Worm (Caenorhabditis elegans): ENCODE results near the gene rps-21.

Gene rps-21

ce11 chrIII:7148191-7148590 is 41.2 kb downstream of the rps-21 start:
- no peak for TF ChIP-seq vab-15 (tag; optimal IDR thresholded peaks at IDR 0.05)
- TF ChIP-seq lir-3 (tag; optimal IDR thresholded peaks at IDR 0.05; ENCODE audit: poor library complexity) = no peak
- TF ChIP-seq efl-1 (optimal IDR thresholded peaks at IDR 0.05) = no peak
- peak in 1 of 2 experiments; percentile 86 for TF ChIP-seq efl-1 (GFP tag; optimal IDR thresholded peaks at IDR 0.05 in 1 of 2)

ce11 chrIII:7146341-7146740 is 43.1 kb downstream of the rps-21 start:
- no peak for TF ChIP-seq vab-15 (tag; optimal IDR thresholded peaks at IDR 0.05)
- TF ChIP-seq lsy-2 (tag; optimal IDR thresholded peaks at IDR 0.05) = no peak
- TF ChIP-seq lin-39 (tag; optimal IDR thresholded peaks at IDR 0.05) = no peak
- no peak for TF ChIP-seq efl-1 (optimal IDR thresholded peaks at IDR 0.05)
- TF ChIP-seq efl-1 (GFP tag; optimal IDR thresholded peaks at IDR 0.05 in 1 of 2) = no peak
- no peak for TF ChIP-seq nhr-71 (tag; optimal IDR thresholded peaks at IDR 0.05)
- no peak for TF ChIP-seq aly-2 (tag; optimal IDR thresholded peaks at IDR 0.05)
- TF ChIP-seq nhr-84 (tag; optimal IDR thresholded peaks at IDR 0.05) = no peak

ce11 chrIII:7144749-7145148 is 44.7 kb downstream of the rps-21 start, which contains the start of gene glr-2:
TSS of gene glr-2 (minus strand) at chrIII:7144959.
- TF ChIP-seq unc-30 (tag; optimal IDR thresholded peaks at IDR 0.05) (no peak), nhr-85 (tag) (no peak), fkh-10 (GFP tag; optimal IDR thresholded peaks at IDR 0.05) (no peak), efl-1 (optimal IDR thresholded peaks at IDR 0.05) (no peak), efl-1 (GFP tag; optimal IDR thresholded peaks at IDR 0.05 in 1 of 2) (no peak), lin-14 (GFP tag; optimal IDR thresholded peaks at IDR 0.05) (peak; percentile 35), snu-23 (GFP tag; optimal IDR thresholded peaks at IDR 0.05) (no peak), ceh-8 (GFP tag; optimal IDR thresholded peaks at IDR 0.05) (peak; percentile 13), mef-2 (tag; optimal IDR thresholded peaks at IDR 0.05) (no peak), efl-3 (GFP tag; optimal IDR thresholded peaks at IDR 0.05) (no peak), egl-27 (tag; optimal IDR thresholded peaks at IDR 0.05) (no peak)

DNA sequence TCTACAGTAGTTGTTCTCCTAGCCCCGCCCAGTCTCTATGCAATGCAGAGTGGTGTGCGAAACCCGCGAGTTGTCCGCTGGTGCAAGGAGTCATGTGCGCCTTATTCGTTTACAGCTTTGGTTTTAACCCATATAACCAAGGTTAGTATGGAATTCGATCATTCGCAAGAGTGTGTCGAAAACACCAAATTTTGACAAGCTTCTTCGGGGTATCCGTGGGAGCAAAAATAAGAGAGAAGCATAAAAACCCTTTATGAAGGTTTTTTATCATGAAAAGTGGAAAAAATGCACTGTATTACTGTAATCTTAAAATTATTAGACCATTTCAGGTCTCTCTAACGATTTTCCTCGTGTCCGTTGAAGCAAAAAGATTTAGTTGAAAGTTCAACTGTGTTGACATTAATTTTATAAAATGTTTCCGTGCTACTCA is 47.2 kb downstream of the rps-21 start:
- no peak for TF ChIP-seq nhr-84 (tag; optimal IDR thresholded peaks at IDR 0.05)
- no peak for TF ChIP-seq C16A3.4 (tag; optimal IDR thresholded peaks at IDR 0.05)
- TF ChIP-seq elt-2 (tag; optimal IDR thresholded peaks at IDR 0.05) = peak; percentile 41
- TF ChIP-seq vab-15 (tag; optimal IDR thresholded peaks at IDR 0.05) = no peak
- TF ChIP-seq fkh-4 (tag; optimal IDR thresholded peaks at IDR 0.05; ENCODE audit: borderline replicate concordance) = no peak
- no peak for TF ChIP-seq zag-1 (tag; optimal IDR thresholded peaks at IDR 0.05)
- no peak for TF ChIP-seq sox-4 (tag; optimal IDR thresholded peaks at IDR 0.05)
- TF ChIP-seq aly-2 (tag; optimal IDR thresholded peaks at IDR 0.05) = no peak
- no peak for TF ChIP-seq pag-3 (tag; optimal IDR thresholded peaks at IDR 0.05; ENCODE audit: borderline replicate concordance, insufficient read depth)
- no peak for TF ChIP-seq blmp-1 (tag; optimal IDR thresholded peaks at IDR 0.05)
- no peak for TF ChIP-seq lin-35 (GFP tag; optimal IDR thresholded peaks at IDR 0.05)
- TF ChIP-seq ets-5 (GFP tag; IDR thresholded peaks at IDR 0.05) = no peak
- TF ChIP-seq lin-13 (GFP tag; optimal IDR thresholded peaks at IDR 0.05) = no peak
- TF ChIP-seq nhr-47 (tag; optimal IDR thresholded peaks at IDR 0.05) = peak; percentile 74
- TF ChIP-seq nhr-11 (tag; optimal IDR thresholded peaks at IDR 0.05) = no peak
- no peak for TF ChIP-seq nhr-76 (tag; optimal IDR thresholded peaks at IDR 0.05)
- no peak for TF ChIP-seq unc-62 (GFP tag; optimal IDR thresholded peaks at IDR 0.05)
- TF ChIP-seq nhr-90 (tag; optimal IDR thresholded peaks at IDR 0.05; ENCODE audit: poor library complexity) = peak; percentile 78
- TF ChIP-seq lsy-2 (tag; optimal IDR thresholded peaks at IDR 0.05) = peak in 1 of 2 experiments; percentile 30
- TF ChIP-seq C04F5.9 (tag; optimal IDR thresholded peaks at IDR 0.05) = no peak
- no peak for TF ChIP-seq mdl-1 (tag; optimal IDR thresholded peaks at IDR 0.05)
- no peak for TF ChIP-seq ceh-90 (tag; optimal IDR thresholded peaks at IDR 0.05)
- no peak for TF ChIP-seq mep-1 (tag; optimal IDR thresholded peaks at IDR 0.05)
- no peak for TF ChIP-seq ceh-8 (GFP tag; optimal IDR thresholded peaks at IDR 0.05)
- TF ChIP-seq swsn-7 (tag; optimal IDR thresholded peaks at IDR 0.05) = peak; percentile 56
- TF ChIP-seq hlh-17 (GFP tag; optimal IDR thresholded peaks at IDR 0.05; ENCODE audit: borderline replicate concordance) = no peak
- TF ChIP-seq lin-39 (tag; optimal IDR thresholded peaks at IDR 0.05) = peak; percentile 17
- peak; percentile 33 for TF ChIP-seq rnt-1 (tag; optimal IDR thresholded peaks at IDR 0.05)
- no peak for TF ChIP-seq lir-3 (tag; optimal IDR thresholded peaks at IDR 0.05; ENCODE audit: poor library complexity)
- TF ChIP-seq ama-1 (optimal IDR thresholded peaks at IDR 0.05) = peak; percentile 42
- TF ChIP-seq ceh-88 (GFP tag; IDR thresholded peaks at IDR 0.05) = 0 out of 2 replicates have a peak, but pooled peaks have one; percentile 29
- TF ChIP-seq ztf-4 (tag; optimal IDR thresholded peaks at IDR 0.05) = no peak
- TF ChIP-seq lin-14 (GFP tag; optimal IDR thresholded peaks at IDR 0.05) = peak; percentile 35
- TF ChIP-seq ztf-11 (tag; optimal IDR thresholded peaks at IDR 0.05) = no peak
- no peak for TF ChIP-seq nhr-237 (tag; optimal IDR thresholded peaks at IDR 0.05)
- TF ChIP-seq fkh-8 (tag; optimal IDR thresholded peaks at IDR 0.05) = no peak
